Fruit fly (Drosophila melanogaster): Measurements from ENCODE around the gene CG33003.
A peak's percentile ranks its signal among the peaks of the same experiment; 100 is the strongest.

Gene CG33003

dm6 chr2L:4375035-4376009, 25.4 kb upstream of the CG33003 start:
- no peak for TF ChIP-seq noc (tag; optimal IDR thresholded peaks at IDR 0.05)

dm6 chr2L:4377747-4378146, 23.0 kb upstream of the CG33003 start:
- no peak for TF ChIP-seq noc (tag; optimal IDR thresholded peaks at IDR 0.05)

- no peak for TF ChIP-seq noc (tag; optimal IDR thresholded peaks at IDR 0.05)
Measured at dm6 chr2L:4378380-4378779, 22.4 kb upstream of the CG33003 start.

DNA sequence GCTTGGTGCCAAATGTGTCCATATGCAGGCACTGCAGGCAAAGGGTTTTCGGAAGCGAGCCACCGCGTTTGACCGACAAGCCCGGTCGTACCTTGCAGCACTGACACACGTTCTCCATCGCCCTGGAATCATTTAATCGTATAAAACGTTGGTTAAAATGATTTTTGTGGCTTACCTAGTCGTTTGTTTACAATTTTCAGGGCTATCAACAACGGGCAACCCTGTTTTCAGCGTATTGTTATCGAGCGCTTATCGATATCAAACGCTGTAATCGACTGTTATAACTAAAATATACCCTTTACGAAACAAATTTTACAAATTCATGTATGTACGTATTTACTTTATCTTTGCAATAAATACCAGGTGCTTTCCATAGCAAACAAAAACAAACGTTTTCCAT, 18.2 kb upstream of the CG33003 start, which contains the start of gene CG17612:
Gene CG17612, minus strand, starts transcription at position 214 of the 400 bp plus-strand sequence.
- TF ChIP-seq noc (tag; optimal IDR thresholded peaks at IDR 0.05), result no peak

dm6 chr2L:4385387-4386279, 15.1 kb upstream of the CG33003 start, which contains the start of gene Vps53:
Vps53 (minus strand) TSS chr2L:4386062.
- TF ChIP-seq noc (tag; optimal IDR thresholded peaks at IDR 0.05), result no peak

dm6 chr2L:4386926-4387550, 13.7 kb upstream of the CG33003 start, which contains the start of gene Psf2:
Psf2 (minus strand) TSS chr2L:4387356.
- TF ChIP-seq noc (tag; optimal IDR thresholded peaks at IDR 0.05), result no peak

dm6 chr2L:4388027-4388426, 12.7 kb upstream of the CG33003 start, which contains the start of gene Tps1:
Tps1 (plus strand) TSS chr2L:4388327.
- peak; percentile 12 for TF ChIP-seq noc (tag; optimal IDR thresholded peaks at IDR 0.05)

DNA sequence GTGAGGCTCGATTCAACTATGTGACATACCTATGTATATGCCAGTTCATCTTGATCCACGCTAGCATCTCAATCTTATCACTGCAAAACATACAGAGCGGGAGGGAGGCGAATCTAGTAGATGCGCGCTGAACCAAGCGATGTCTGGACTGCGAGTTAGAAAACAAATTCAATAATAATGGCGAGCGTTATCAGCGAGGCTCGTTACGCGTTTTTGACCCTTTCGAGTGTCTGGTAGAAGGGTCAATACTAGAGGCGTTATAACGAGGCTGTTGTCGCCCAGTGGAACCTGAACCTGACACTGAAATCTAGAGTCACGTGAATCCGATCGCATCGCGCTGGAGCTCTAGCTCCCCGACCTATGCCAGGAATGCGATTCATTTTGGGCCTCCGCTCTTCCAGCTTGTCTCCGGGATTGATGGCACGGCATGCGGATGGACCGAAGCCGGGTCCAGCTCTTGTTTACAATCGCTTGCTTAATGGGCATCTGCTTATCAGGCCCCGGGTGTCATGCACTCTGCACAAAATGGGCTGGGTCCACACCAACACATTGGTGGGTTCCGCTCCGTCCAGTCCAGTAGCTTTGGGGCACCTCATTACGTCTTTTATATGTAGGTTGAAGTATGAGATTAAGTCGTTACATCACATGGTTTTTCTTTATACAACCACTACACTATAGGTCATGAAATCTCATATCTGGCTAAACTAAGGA, 11.2 kb upstream of the CG33003 start:
- TF ChIP-seq noc (tag; optimal IDR thresholded peaks at IDR 0.05), result no peak

dm6 chr2L:4393842-4394421, 6.8 kb upstream of the CG33003 start, which contains the start of gene CG3652:
CG3652 (minus strand) TSS chr2L:4393876.
- no peak for TF ChIP-seq noc (tag; optimal IDR thresholded peaks at IDR 0.05)

- no peak for TF ChIP-seq noc (tag; optimal IDR thresholded peaks at IDR 0.05)
Measured at dm6 chr2L:4403013-4403604, 2.4 kb downstream of the CG33003 start, which contains the start of gene Dim1. Dim1 (plus strand) TSS chr2L:4403251.

dm6 chr2L:4410855-4411254, 10.1 kb downstream of the CG33003 start, which contains the start of gene CG43055:
CG43055 (plus strand) TSS chr2L:4411155.
- TF ChIP-seq noc (tag; optimal IDR thresholded peaks at IDR 0.05), result no peak

- no peak for TF ChIP-seq noc (tag; optimal IDR thresholded peaks at IDR 0.05)
Measured at dm6 chr2L:4414059-4414458, 13.3 kb downstream of the CG33003 start.

dm6 chr2L:4416089-4416488, 15.3 kb downstream of the CG33003 start:
- no peak for TF ChIP-seq noc (tag; optimal IDR thresholded peaks at IDR 0.05)

dm6 chr2L:4416903-4417302, 16.1 kb downstream of the CG33003 start:
- no peak for TF ChIP-seq noc (tag; optimal IDR thresholded peaks at IDR 0.05)
